Worm (Caenorhabditis elegans): ENCODE measurements around the gene srv-27.

- TF ChIP-seq snpc-4 (GFP tag; optimal IDR thresholded peaks at IDR 0.05), result no peak
- no peak for TF ChIP-seq snpc-4 (tag; optimal IDR thresholded peaks at IDR 0.05)
- no peak for TF ChIP-seq pha-4 (tag; optimal IDR thresholded peaks at IDR 0.05)
These were observed 18.8 kb downstream of the srv-27 start, which contains the start of gene sams-5 for ce11 chrIV:6279392-6279791.
